Worm (Caenorhabditis elegans) whole organism, midembryonic: Measurements from ENCODE around the gene ugt-9.

Source experiments
- cog-1 ChIP-seq: sonication (generic microtip); optimal IDR thresholded peaks from 2 replicates; lab custom pipeline; 2016; ENCODE audit warnings: missing genetic modification characterization, missing compliant biosample characterization
- flt-1 ChIP-seq: fragments of 200-800 bp; sonication (Bioruptor generic); IDR thresholded peaks from 2 replicates; pipeline ENCODE4 v1.3.6; 2022; ENCODE audit warnings: missing genetic modification characterization, missing compliant biosample characterization
- med-1 ChIP-seq: sonication (generic microtip); optimal IDR thresholded peaks from 2 replicates; lab custom pipeline; 2017; ENCODE audit warnings: missing genetic modification characterization, mild to moderate bottlenecking, missing compliant biosample characterization, antibody characterized with exemption, missing genetic modification reagents; ENCODE audit not compliant: insufficient read depth
- tab-1 ChIP-seq: fragments of 200-800 bp; sonication (Bioruptor generic); IDR thresholded peaks from 2 replicates; pipeline ENCODE4 v1.3.6; 2022; ENCODE audit warnings: missing genetic modification characterization, missing compliant biosample characterization
- ztf-29 ChIP-seq: fragments of 200-800 bp; sonication (Bioruptor generic); IDR thresholded peaks from 2 replicates; pipeline ENCODE4 v1.3.6; 2022; ENCODE audit warnings: missing genetic modification reagents, missing genetic modification characterization, missing compliant biosample characterization

- TF ChIP-seq flt-1 (GFP tag; lab: Robert Waterston, UW) (no peak), med-1 (GFP tag; lab: Kevin White, UChicago) (no peak), ztf-29 (GFP tag; lab: Robert Waterston, UW) (no peak), cog-1 (tag; lab: Kevin White, UChicago) (no peak), tab-1 (GFP tag; lab: Robert Waterston, UW) (no peak)
Measured at ce11 chrV:4885372-4885771, 10.5 kb upstream of the ugt-9 start, which contains the start of gene T19H12.3.
